Worm (Caenorhabditis elegans) whole organism, L1 larva: ENCODE results near the gene bus-19.

ENCODE experiments used
- ama-1 ChIP-seq: fragments of 150-350 bp; optimal IDR thresholded peaks from 2 replicates; lab custom pipeline; 2014
- ceh-90 ChIP-seq: sonication (generic microtip); optimal IDR thresholded peaks from 2 replicates; lab custom pipeline; 2016; ENCODE audit warnings: missing genetic modification characterization, missing compliant biosample characterization
- efl-1 ChIP-seq, 4 experiments: fragments of 150-350 bp; optimal IDR thresholded peaks in 3 of 4; peaks in 1 of 4; 1 replicate in 1 of 4; 2 replicates in 3 of 4; lab custom pipeline; 2014; ENCODE audit warnings: missing biosample characterization in 2 of 4, missing genetic modification characterization in 2 of 4, missing genetic modification reagents in 2 of 4
- egl-13 ChIP-seq: sonication (generic microtip); optimal IDR thresholded peaks from 2 replicates; lab custom pipeline; 2016; ENCODE audit warnings: missing genotype, missing genetic modification reagents, missing genetic modification characterization, missing compliant biosample characterization
- egl-27 ChIP-seq, 2 experiments: fragments of 150-350 bp in 1 of 2; sonication (generic microtip); optimal IDR thresholded peaks; 3 replicates each; lab custom pipeline; 2017 to 2018; ENCODE audit warnings: missing biosample characterization in 2 of 2, missing genetic modification characterization in 2 of 2, missing genetic modification reagents in 2 of 2
- fkh-10 ChIP-seq: sonication (generic microtip); optimal IDR thresholded peaks from 2 replicates; lab custom pipeline; 2017; ENCODE audit warnings: missing biosample characterization, missing genetic modification reagents, missing genetic modification characterization
- hpl-2 ChIP-seq: fragments of 150-350 bp; optimal IDR thresholded peaks from 2 replicates; lab custom pipeline; 2014; ENCODE audit warnings: missing biosample characterization, missing genetic modification reagents, missing genetic modification characterization
- lin-35 ChIP-seq, 2 experiments: fragments of 150-350 bp; optimal IDR thresholded peaks; 2 replicates each; lab custom pipeline; 2014; ENCODE audit warnings: missing biosample characterization in 2 of 2, missing genetic modification characterization in 2 of 2, missing genetic modification reagents in 2 of 2
- snpc-4 ChIP-seq: fragments of 150-350 bp; optimal IDR thresholded peaks from 2 replicates; lab custom pipeline; 2014; ENCODE audit warnings: missing biosample characterization, missing genetic modification characterization
- sox-4 ChIP-seq: sonication (generic microtip); optimal IDR thresholded peaks from 2 replicates; lab custom pipeline; 2016; ENCODE audit warnings: missing genetic modification characterization, missing compliant biosample characterization
- ztf-11 ChIP-seq, 2 experiments: sonication (generic microtip); optimal IDR thresholded peaks; 2 replicates each; lab custom pipeline; 2016 to 2017; ENCODE audit warnings: missing genetic modification characterization in 2 of 2, missing biosample characterization in 1 of 2, missing compliant biosample characterization in 1 of 2

ce11 chrV:12827219-12827618, 44.6 kb upstream of the bus-19 start, which contains the start of gene ugt-15:
- TF ChIP-seq sox-4 (tag; lab: Kevin White, UChicago) (no peak), egl-27 (tag; optimal IDR thresholded peaks at IDR 0.05; lab: Kevin White, UChicago) (no peak), hpl-2 (no peak), ztf-11 (tag; optimal IDR thresholded peaks at IDR 0.05; lab: Kevin White, UChicago) (no peak), egl-13 (tag; lab: Kevin White, UChicago) (no peak), efl-1 (optimal IDR thresholded peaks at IDR 0.05; lab: Kevin White, UChicago) (no peak), efl-1 (GFP tag; optimal IDR thresholded peaks at IDR 0.05 in 1 of 2; lab: Kevin White, UChicago) (no peak), ceh-90 (tag; lab: Kevin White, UChicago) (no peak), ama-1 (lab: Kevin White, UChicago) (no peak), fkh-10 (GFP tag; lab: Kevin White, UChicago) (no peak), lin-35 (GFP tag; optimal IDR thresholded peaks at IDR 0.05; lab: Kevin White, UChicago) (no peak), snpc-4 (no peak)
